Worm (Caenorhabditis elegans) whole organism, mixed stage, embryonic: Measurements from ENCODE around the gene abcf-2.

Experiments used
- ces-1 ChIP-seq: fragments of 150-350 bp; optimal IDR thresholded peaks from 2 replicates; lab custom pipeline; 2014; ENCODE audit warnings: missing biosample characterization, missing genetic modification reagents, missing genetic modification characterization
- flh-1 ChIP-seq: fragments of 200-800 bp; sonication (Bioruptor generic); optimal IDR thresholded peaks from 2 replicates; lab custom pipeline; 2018; ENCODE audit warnings: mild to moderate bottlenecking, missing genetic modification characterization, moderate library complexity, missing compliant biosample characterization
- lin-32 ChIP-seq: fragments of 200-800 bp; sonication (Bioruptor generic); optimal IDR thresholded peaks from 2 replicates; lab custom pipeline; 2018; ENCODE audit warnings: mild to moderate bottlenecking, missing genetic modification characterization, missing compliant biosample characterization
- lsy-2 ChIP-seq: fragments of 150-350 bp; optimal IDR thresholded peaks from 2 replicates; lab custom pipeline; 2014; ENCODE audit warnings: missing biosample characterization, missing genetic modification characterization
- nhr-237 ChIP-seq: fragments of 150-350 bp; optimal IDR thresholded peaks from 2 replicates; lab custom pipeline; 2014; ENCODE audit warnings: missing biosample characterization, missing genetic modification characterization
- unc-62 ChIP-seq: fragments of 150-350 bp; optimal IDR thresholded peaks from 2 replicates; lab custom pipeline; 2014; ENCODE audit warnings: missing biosample characterization, missing genetic modification reagents, missing genetic modification characterization
- ztf-11 ChIP-seq: fragments of 150-350 bp; optimal IDR thresholded peaks from 2 replicates; lab custom pipeline; 2014; ENCODE audit warnings: missing biosample characterization, missing genetic modification characterization

DNA sequence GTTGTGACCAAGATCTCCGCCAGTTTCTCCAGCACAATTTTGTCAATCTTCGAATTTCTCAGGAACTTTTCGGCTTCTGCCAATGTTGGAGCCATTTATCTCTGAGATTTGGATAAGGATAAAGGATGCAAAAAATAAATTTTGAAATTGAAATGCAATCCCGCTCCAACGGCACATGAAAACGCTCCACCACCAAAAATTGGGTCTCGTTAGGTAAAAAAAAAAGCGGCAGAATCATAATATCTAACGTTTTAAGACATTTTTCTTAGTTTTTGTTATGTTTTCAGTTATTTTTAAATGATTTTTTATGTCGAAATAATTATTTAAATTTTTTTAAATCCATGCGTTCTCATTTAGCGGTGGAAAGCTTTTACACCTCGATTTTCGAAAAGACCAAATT, 27.6 kb downstream of the abcf-2 start, which contains the start of gene F45G2.7:
- TF ChIP-seq nhr-237 (tag; lab: Kevin White, UChicago), result no peak
- no peak for TF ChIP-seq lsy-2
- TF ChIP-seq lin-32, result no peak
- no peak for TF ChIP-seq ztf-11
- TF ChIP-seq unc-62 (GFP tag; lab: Kevin White, UChicago), result no peak
- no peak for TF ChIP-seq flh-1 (GFP tag; lab: Kevin White, UChicago)
- no peak for TF ChIP-seq ces-1 (GFP tag; lab: Kevin White, UChicago)
